Fruit fly (Drosophila melanogaster) whole organism, embryonic: ENCODE measurements around the gene Zn72D.

Experiments
- Ada2b ChIP-seq: fragments of 200-800 bp; sonication (Bioruptor generic); IDR thresholded peaks from 2 replicates; pipeline ENCODE4 v1.3.6; 2022; ENCODE audit warnings: missing biosample characterization, missing genetic modification characterization
- BEAF-32 ChIP-seq: fragments of 200-800 bp; sonication (Bioruptor generic); optimal IDR thresholded peaks from 3 replicates; lab custom pipeline; 2017; ENCODE audit warnings: missing biosample characterization, missing genetic modification characterization, mild to moderate bottlenecking, moderate library complexity, missing genetic modification reagents
- Blimp-1 ChIP-seq: fragments of 200-800 bp; sonication (Bioruptor generic); optimal IDR thresholded peaks from 3 replicates; lab custom pipeline; 2018; ENCODE audit warnings: missing biosample characterization, missing genetic modification characterization, mild to moderate bottlenecking, moderate library complexity, missing genetic modification reagents
- CG10543 ChIP-seq: fragments of 200-800 bp; sonication (Bioruptor generic); optimal IDR thresholded peaks from 3 replicates; lab custom pipeline; 2017; ENCODE audit warnings: missing biosample characterization, mild to moderate bottlenecking, missing genetic modification characterization, moderate library complexity
- CG12299 ChIP-seq: fragments of 200-800 bp; sonication (Bioruptor generic); optimal IDR thresholded peaks from 2 replicates; lab custom pipeline; 2018; ENCODE audit warnings: missing biosample characterization, mild to moderate bottlenecking, missing genetic modification characterization
- CG13894 ChIP-seq: fragments of 200-800 bp; sonication (Bioruptor generic); optimal IDR thresholded peaks from 3 replicates; lab custom pipeline; 2018; ENCODE audit warnings: missing biosample characterization, mild to moderate bottlenecking, missing genetic modification characterization, moderate library complexity
- CG14441 ChIP-seq: fragments of 200-800 bp; sonication (Bioruptor generic); IDR thresholded peaks from 2 replicates; pipeline ENCODE4 v1.3.6; 2022; ENCODE audit warnings: missing biosample characterization, missing genetic modification characterization
- CG15514 ChIP-seq: fragments of 200-800 bp; sonication (Bioruptor generic); optimal IDR thresholded peaks from 3 replicates; lab custom pipeline; 2017; ENCODE audit warnings: missing biosample characterization, missing genetic modification characterization, mild to moderate bottlenecking, moderate library complexity, missing genetic modification reagents
- CG1647 ChIP-seq: fragments of 200-800 bp; sonication (Bioruptor generic); optimal IDR thresholded peaks from 3 replicates; lab custom pipeline; 2016; ENCODE audit warnings: missing biosample characterization, missing genetic modification characterization
- CG30403 ChIP-seq: fragments of 200-800 bp; sonication (Bioruptor generic); optimal IDR thresholded peaks from 3 replicates; lab custom pipeline; 2016; ENCODE audit warnings: missing biosample characterization, missing genetic modification characterization
- CG31224 ChIP-seq: fragments of 200-800 bp; sonication (Bioruptor generic); IDR thresholded peaks from 2 replicates; pipeline ENCODE4 v1.3.6; 2022; ENCODE audit warnings: missing biosample characterization, missing genetic modification characterization
- CG32767 ChIP-seq: fragments of 200-800 bp; sonication (Bioruptor generic); IDR thresholded peaks from 2 replicates; pipeline ENCODE4 v1.3.6; 2022; ENCODE audit warnings: missing biosample characterization, missing genetic modification characterization
- CG34422 ChIP-seq: fragments of 200-800 bp; sonication (Bioruptor generic); IDR thresholded peaks from 3 replicates; pipeline ENCODE4 v1.3.6; 2022; ENCODE audit warnings: missing biosample characterization, missing genetic modification characterization
- CG3995 ChIP-seq: fragments of 200-800 bp; sonication (Bioruptor generic); optimal IDR thresholded peaks from 3 replicates; lab custom pipeline; 2016; ENCODE audit warnings: missing biosample characterization, missing genetic modification characterization
- CG4360 ChIP-seq: fragments of 200-800 bp; sonication (Bioruptor generic); IDR thresholded peaks from 2 replicates; pipeline ENCODE4 v1.3.6; 2022; ENCODE audit warnings: missing biosample characterization, missing genetic modification characterization
- CG4707 ChIP-seq: fragments of 200-800 bp; sonication (Bioruptor generic); optimal IDR thresholded peaks from 2 replicates; lab custom pipeline; 2018; ENCODE audit warnings: missing biosample characterization, mild to moderate bottlenecking, missing genetic modification characterization, moderate library complexity
- CG6175 ChIP-seq: fragments of 200-800 bp; sonication (Bioruptor generic); IDR thresholded peaks from 3 replicates; pipeline ENCODE4 v1.3.6; 2022; ENCODE audit warnings: missing biosample characterization, missing genetic modification characterization
- CG6813 ChIP-seq: fragments of 200-800 bp; sonication (Bioruptor generic); optimal IDR thresholded peaks from 2 replicates; lab custom pipeline; 2017; ENCODE audit warnings: missing biosample characterization, missing genetic modification characterization, mild to moderate bottlenecking, moderate library complexity, missing genetic modification reagents
- CG7963 ChIP-seq: fragments of 200-800 bp; sonication (Bioruptor generic); IDR thresholded peaks from 3 replicates; pipeline ENCODE4 v1.3.6; 2022; ENCODE audit warnings: missing biosample characterization, missing genetic modification characterization; ENCODE audit not compliant: partially characterized antibody
- CG8290 ChIP-seq, 3 experiments: fragments of 200-800 bp; sonication (Bioruptor generic); optimal IDR thresholded peaks; 2 replicates each; lab custom pipeline; 2016 to 2019; ENCODE audit warnings: missing biosample characterization in 3 of 3, missing genetic modification characterization in 3 of 3, mild to moderate bottlenecking in 2 of 3, moderate library complexity in 1 of 3
- CG9876 ChIP-seq: fragments of 200-800 bp; sonication (Bioruptor generic); optimal IDR thresholded peaks from 2 replicates; lab custom pipeline; 2016; ENCODE audit warnings: missing biosample characterization, missing genetic modification characterization
- Dek ChIP-seq: fragments of 200-800 bp; sonication (Bioruptor generic); optimal IDR thresholded peaks from 3 replicates; lab custom pipeline; 2019; ENCODE audit warnings: missing biosample characterization, mild to moderate bottlenecking, missing genetic modification characterization, moderate library complexity
- Dip3 ChIP-seq: fragments of 200-800 bp; sonication (Bioruptor generic); optimal IDR thresholded peaks from 3 replicates; lab custom pipeline; 2016; ENCODE audit warnings: missing biosample characterization, missing genetic modification characterization
- Dll ChIP-seq: fragments of 200-800 bp; sonication (Bioruptor generic); IDR thresholded peaks from 4 replicates; pipeline ENCODE4 v1.3.6; 2022; ENCODE audit warnings: missing biosample characterization, missing genetic modification characterization; ENCODE audit not compliant: partially characterized antibody
- Doc2 ChIP-seq: fragments of 200-800 bp; sonication (Bioruptor generic); IDR thresholded peaks from 2 replicates; pipeline ENCODE4 v1.3.6; 2022; ENCODE audit warnings: missing biosample characterization, missing genetic modification characterization
- Drgx ChIP-seq: fragments of 200-800 bp; sonication (Bioruptor generic); IDR thresholded peaks from 2 replicates; pipeline ENCODE4 v1.3.6; 2022; ENCODE audit warnings: missing biosample characterization, missing genetic modification characterization
- E2f1 ChIP-seq: fragments of 200-800 bp; sonication (Bioruptor generic); IDR thresholded peaks from 2 replicates; pipeline ENCODE4 v1.3.6; 2022; ENCODE audit warnings: missing biosample characterization, missing genetic modification characterization
- MBD-R2 ChIP-seq: fragments of 200-800 bp; sonication (Bioruptor generic); IDR thresholded peaks from 2 replicates; pipeline ENCODE4 v1.3.6; 2022; ENCODE audit warnings: missing biosample characterization, missing genetic modification characterization
- Mad ChIP-seq: fragments of 200-800 bp; sonication (Bioruptor generic); optimal IDR thresholded peaks from 2 replicates; lab custom pipeline; 2016; ENCODE audit warnings: missing biosample characterization, missing genetic modification characterization
- Myb ChIP-seq: fragments of 200-800 bp; sonication (Bioruptor generic); optimal IDR thresholded peaks from 2 replicates; lab custom pipeline; 2016; ENCODE audit warnings: missing biosample characterization, missing genetic modification characterization
- Optix ChIP-seq: fragments of 200-800 bp; sonication (Bioruptor generic); IDR thresholded peaks from 3 replicates; pipeline ENCODE4 v1.3.6; 2022; ENCODE audit warnings: missing biosample characterization, missing genetic modification characterization
- chinmo ChIP-seq: fragments of 200-800 bp; sonication (Bioruptor generic); IDR thresholded peaks from 4 replicates; pipeline ENCODE4 v1.3.6; 2022; ENCODE audit warnings: missing biosample characterization, missing genetic modification characterization; ENCODE audit not compliant: partially characterized antibody
- cwo ChIP-seq: fragments of 200-800 bp; sonication (Bioruptor generic); optimal IDR thresholded peaks from 3 replicates; lab custom pipeline; 2017; ENCODE audit warnings: missing biosample characterization, missing genetic modification characterization, mild to moderate bottlenecking, moderate library complexity, missing genetic modification reagents
- ems ChIP-seq: fragments of 200-800 bp; sonication (Bioruptor generic); optimal IDR thresholded peaks from 3 replicates; lab custom pipeline; 2016; ENCODE audit warnings: missing biosample characterization, missing genetic modification characterization
- exex ChIP-seq: fragments of 200-800 bp; sonication (Bioruptor generic); optimal IDR thresholded peaks from 4 replicates; lab custom pipeline; 2018; ENCODE audit warnings: missing biosample characterization, mild to moderate bottlenecking, missing genetic modification characterization, moderate library complexity
- fru ChIP-seq: fragments of >200 bp; optimal IDR thresholded peaks from 2 replicates; lab custom pipeline; 2017
- lab ChIP-seq: fragments of 200-800 bp; sonication (Bioruptor generic); optimal IDR thresholded peaks from 3 replicates; lab custom pipeline; 2017; ENCODE audit warnings: missing biosample characterization, missing genetic modification characterization, mild to moderate bottlenecking, moderate library complexity, missing genetic modification reagents
- lilli ChIP-seq: fragments of 200-800 bp; sonication (Bioruptor generic); optimal IDR thresholded peaks from 3 replicates; lab custom pipeline; 2016; ENCODE audit warnings: missing biosample characterization, missing genetic modification characterization
- maf-S ChIP-seq: fragments of 200-800 bp; sonication (Bioruptor generic); optimal IDR thresholded peaks from 2 replicates; lab custom pipeline; 2016; ENCODE audit warnings: missing biosample characterization, missing genetic modification characterization
- pzg ChIP-seq: fragments of 200-800 bp; sonication (Bioruptor generic); optimal IDR thresholded peaks from 3 replicates; lab custom pipeline; 2018; ENCODE audit warnings: missing biosample characterization, mild to moderate bottlenecking, missing genetic modification characterization, moderate library complexity
- repo ChIP-seq: fragments of 200-800 bp; sonication (Bioruptor generic); optimal IDR thresholded peaks from 2 replicates; lab custom pipeline; 2016; ENCODE audit warnings: missing biosample characterization, missing genetic modification characterization
- rib ChIP-seq: fragments of 200-800 bp; sonication (Bioruptor generic); IDR thresholded peaks from 2 replicates; pipeline ENCODE4 v1.3.6; 2022; ENCODE audit warnings: missing biosample characterization, missing genetic modification characterization
- scrt ChIP-seq: fragments of 200-800 bp; sonication (Bioruptor generic); optimal IDR thresholded peaks from 2 replicates; lab custom pipeline; 2018; ENCODE audit warnings: missing biosample characterization, mild to moderate bottlenecking, missing genetic modification characterization, moderate library complexity
- sd ChIP-seq: fragments of 200-800 bp; sonication (Bioruptor generic); optimal IDR thresholded peaks from 3 replicates; lab custom pipeline; 2018; ENCODE audit warnings: missing biosample characterization, mild to moderate bottlenecking, missing genetic modification characterization, moderate library complexity
- sim ChIP-seq: fragments of 200-800 bp; sonication (Bioruptor generic); IDR thresholded peaks from 2 replicates; pipeline ENCODE4 v1.3.6; 2022; ENCODE audit warnings: missing biosample characterization, missing genetic modification characterization
- sug ChIP-seq: fragments of 200-800 bp; optimal IDR thresholded peaks from 2 replicates; lab custom pipeline; 2019; ENCODE audit warnings: missing biosample characterization, mild to moderate bottlenecking, missing genetic modification characterization, moderate library complexity
- vvl ChIP-seq: fragments of 200-800 bp; sonication (Bioruptor generic); IDR thresholded peaks from 2 replicates; pipeline ENCODE4 v1.3.6; 2022; ENCODE audit warnings: missing biosample characterization, missing genetic modification characterization

Gene Zn72D

DNA sequence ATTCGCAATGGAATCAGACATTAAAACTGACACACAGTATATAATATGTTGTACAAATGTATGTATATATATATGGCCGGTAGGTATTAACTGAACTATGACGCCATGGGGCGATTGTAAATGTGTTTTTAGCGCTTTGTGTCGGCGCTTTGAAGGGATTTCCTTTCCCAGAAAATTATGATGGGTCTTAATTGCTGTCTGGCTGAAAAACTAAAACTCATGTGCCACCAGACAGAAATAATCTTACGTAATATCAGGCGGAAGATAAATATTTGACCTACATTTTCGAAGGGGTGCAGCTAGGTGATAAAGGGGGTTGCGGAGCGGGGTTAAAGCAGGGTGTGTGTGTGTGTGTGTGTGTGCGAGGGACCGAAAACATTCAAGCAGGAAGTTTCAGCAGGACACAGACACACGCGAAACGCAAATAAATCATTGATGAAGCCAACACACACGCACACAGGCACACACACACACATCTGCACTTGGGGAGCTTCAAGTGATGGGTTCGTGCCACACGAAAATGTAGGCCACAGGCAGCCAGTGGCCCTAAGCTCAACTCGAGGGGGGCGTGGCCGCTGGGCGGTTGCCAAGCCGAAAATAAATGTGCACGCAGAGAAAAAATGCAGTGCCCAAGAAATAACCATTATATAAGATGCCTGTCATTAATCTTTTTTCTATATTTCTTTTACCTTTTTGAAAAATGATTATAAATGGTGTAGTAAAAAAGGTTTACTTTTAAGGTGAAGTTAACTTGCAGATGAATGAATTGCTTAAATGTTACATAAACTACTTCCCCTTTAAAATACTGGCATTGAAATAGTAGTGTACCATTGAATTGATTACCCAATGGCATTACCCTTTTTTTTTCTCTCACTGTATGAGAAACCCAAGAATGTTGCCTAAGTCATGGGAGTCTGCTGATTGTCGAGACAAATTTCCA lies 45.1 kb upstream of the Zn72D start (continued):
- TF ChIP-seq lilli (peak; percentile 64), CG31224 (peak; percentile 48; the same call in 1 of the 2 replicates), scrt (peak; percentile 35), CG10543 (no peak), Ada2b (GFP tag; lab: Robert Waterston, UW) (0 out of 2 replicates have a peak, but pooled peaks have one; percentile 15), ems (GFP tag; lab: Kevin White, UChicago) (peak; percentile 28), CG34422 (0 out of 3 replicates have a peak, but pooled peaks have one; percentile 8), CG4707 (no peak), Dip3 (GFP tag; lab: Kevin White, UChicago) (peak; percentile 2)

- TF ChIP-seq CG32767 (no peak), maf-S (no peak), sim (GFP tag; lab: Robert Waterston, UW) (no peak), sd (peak; percentile 77), Dll (GFP tag; lab: Robert Waterston, UW) (no peak), fru (lab: Kevin White, UChicago) (no peak), CG14441 (GFP tag; lab: Robert Waterston, UW) (peak; percentile 39; the same call in 1 of the 2 replicates), CG12299 (no peak), Blimp-1 (GFP tag; lab: Kevin White, UChicago) (no peak), CG6175 (peak; percentile 77), cwo (GFP tag; lab: Kevin White, UChicago) (peak; percentile 99), CG3995 (GFP tag; lab: Kevin White, UChicago) (no peak), Drgx (GFP tag; lab: Robert Waterston, UW) (peak; percentile 31; the same call in 1 of the 2 replicates), CG1647 (GFP tag; lab: Kevin White, UChicago) (no peak), sug (tag; lab: Kevin White, UChicago) (peak; percentile 57), chinmo (GFP tag; lab: Robert Waterston, UW) (0 out of 4 replicates have a peak, but pooled peaks have one; percentile 44), Mad (GFP tag; lab: Kevin White, UChicago) (no peak), CG13894 (tag; lab: Kevin White, UChicago) (peak; percentile 35), Doc2 (GFP tag; lab: Robert Waterston, UW) (no peak), CG8290 (GFP tag; optimal IDR thresholded peaks at IDR 0.05; lab: Kevin White, UChicago) (no peak), CG8290 (tag; optimal IDR thresholded peaks at IDR 0.05; lab: Kevin White, UChicago) (peak in 1 of 2 experiments; percentile 26), CG15514 (GFP tag; lab: Kevin White, UChicago) (peak; percentile 9), rib (peak; percentile 79), Myb (GFP tag; lab: Kevin White, UChicago) (no peak), CG7963 (GFP tag; lab: Robert Waterston, UW) (no peak), E2f1 (no peak), lab (GFP tag; lab: Kevin White, UChicago) (peak; percentile 63), CG6813 (GFP tag; lab: Kevin White, UChicago) (no peak), BEAF-32 (GFP tag; lab: Kevin White, UChicago) (no peak), CG9876 (no peak), CG4360 (GFP tag; lab: Robert Waterston, UW) (0 out of 2 replicates have a peak, but pooled peaks have one; percentile 23), Optix (GFP tag; lab: Robert Waterston, UW) (no peak), MBD-R2 (GFP tag; lab: Robert Waterston, UW) (0 out of 2 replicates have a peak, but pooled peaks have one; percentile 13), Dek (no peak), vvl (GFP tag; lab: Robert Waterston, UW) (peak; percentile 87), exex (tag; lab: Kevin White, UChicago) (peak; percentile 50), CG10543 (peak; percentile 46), repo (GFP tag; lab: Kevin White, UChicago) (no peak), pzg (GFP tag; lab: Kevin White, UChicago) (no peak), CG30403 (no peak)
Measured at dm6 chr3L:16156788-16157208, 44.4 kb upstream of the Zn72D start.
